Worm (Caenorhabditis elegans): ENCODE data around the gene clec-34.

The clec-34 gene

ce11 chrV:16723744-16724143, 11.8 kb upstream of the clec-34 start, which contains the start of gene nhr-112:
Gene nhr-112, minus strand, starts transcription at chrV:16723844.
- TF ChIP-seq mml-1 (tag; optimal IDR thresholded peaks at IDR 0.05) (no peak), egl-5 (tag; optimal IDR thresholded peaks at IDR 0.05) (no peak), unc-39 (tag; optimal IDR thresholded peaks at IDR 0.05) (no peak), ZK546.5 (tag; optimal IDR thresholded peaks at IDR 0.05) (no peak), sea-2 (GFP tag; optimal IDR thresholded peaks at IDR 0.05) (no peak), nhr-67 (tag; optimal IDR thresholded peaks at IDR 0.05) (no peak), lin-15B (tag; optimal IDR thresholded peaks at IDR 0.05) (no peak), ama-1 (optimal IDR thresholded peaks at IDR 0.05) (no peak), ztf-4 (tag; optimal IDR thresholded peaks at IDR 0.05) (no peak), nhr-25 (tag; optimal IDR thresholded peaks at IDR 0.05) (no peak), nfya-1 (tag; optimal IDR thresholded peaks at IDR 0.05; ENCODE audit: insufficient read depth) (no peak), lsy-12 (tag; optimal IDR thresholded peaks at IDR 0.05) (no peak), ztf-11 (tag; optimal IDR thresholded peaks at IDR 0.05) (no peak), tbx-2 (tag; optimal IDR thresholded peaks at IDR 0.05) (no peak), nhr-28 (tag; optimal IDR thresholded peaks at IDR 0.05) (no peak), nhr-76 (tag; optimal IDR thresholded peaks at IDR 0.05) (no peak), fkh-2 (tag; optimal IDR thresholded peaks at IDR 0.05) (no peak), nhr-11 (tag; optimal IDR thresholded peaks at IDR 0.05) (no peak), elt-3 (tag; optimal IDR thresholded peaks at IDR 0.05) (no peak)

- TF ChIP-seq fkh-10 (GFP tag; optimal IDR thresholded peaks at IDR 0.05) (no peak), pha-4 (tag; optimal IDR thresholded peaks at IDR 0.05) (peak; percentile 73)
Observed at ce11 chrV:16724574-16724973, 11.0 kb upstream of the clec-34 start.

DNA sequence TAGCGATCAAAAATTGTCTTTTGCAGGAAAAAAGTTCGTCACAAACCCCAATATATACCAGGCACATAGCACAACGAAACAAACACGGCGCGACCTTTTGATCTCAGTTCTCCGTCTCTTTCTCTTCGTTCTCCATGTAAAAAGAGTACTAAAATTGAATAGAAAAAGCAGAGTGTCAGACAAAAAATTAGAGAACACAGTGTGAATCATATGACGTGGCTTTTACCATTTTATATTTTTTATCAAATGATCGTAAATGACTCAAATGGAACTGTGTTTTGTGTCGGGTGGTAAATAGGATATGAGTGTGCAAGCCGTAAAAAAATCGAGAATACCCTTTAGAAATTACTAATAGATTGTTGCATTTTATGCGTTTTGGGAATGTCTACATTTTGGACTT, 9.6 kb upstream of the clec-34 start:
- peak; percentile 40 for TF ChIP-seq snpc-4 (tag; optimal IDR thresholded peaks at IDR 0.05)
- TF ChIP-seq zag-1 (tag; optimal IDR thresholded peaks at IDR 0.05), result no peak
- no peak for TF ChIP-seq egl-5 (tag; optimal IDR thresholded peaks at IDR 0.05)
- no peak for TF ChIP-seq fkh-10 (GFP tag; optimal IDR thresholded peaks at IDR 0.05)
- no peak for TF ChIP-seq ama-1 (optimal IDR thresholded peaks at IDR 0.05)
- TF ChIP-seq nhr-77 (tag; optimal IDR thresholded peaks at IDR 0.05), result no peak
- no peak for TF ChIP-seq aly-2 (tag; optimal IDR thresholded peaks at IDR 0.05)
- no peak for TF ChIP-seq daf-12 (tag; optimal IDR thresholded peaks at IDR 0.05)
- no peak for TF ChIP-seq ceh-16 (tag; optimal IDR thresholded peaks at IDR 0.05)
- no peak for TF ChIP-seq nhr-25 (tag; optimal IDR thresholded peaks at IDR 0.05)
- no peak for TF ChIP-seq nhr-12 (tag; optimal IDR thresholded peaks at IDR 0.05)
- no peak for TF ChIP-seq lsy-12 (tag; optimal IDR thresholded peaks at IDR 0.05)
- TF ChIP-seq pqm-1 (tag; optimal IDR thresholded peaks at IDR 0.05), result peak; percentile 98
- TF ChIP-seq nhr-76 (tag; optimal IDR thresholded peaks at IDR 0.05), result no peak
- TF ChIP-seq lin-39 (tag; optimal IDR thresholded peaks at IDR 0.05), result no peak
- no peak for TF ChIP-seq unc-62 (GFP tag; optimal IDR thresholded peaks at IDR 0.05)
- TF ChIP-seq R02D3.7 (tag; optimal IDR thresholded peaks at IDR 0.05), result no peak
- no peak for TF ChIP-seq nhr-28 (tag; optimal IDR thresholded peaks at IDR 0.05)
- peak; percentile 86 for TF ChIP-seq elt-2 (tag; optimal IDR thresholded peaks at IDR 0.05)
- no peak for TF ChIP-seq fos-1 (tag; optimal IDR thresholded peaks at IDR 0.05)
- TF ChIP-seq nhr-11 (tag; optimal IDR thresholded peaks at IDR 0.05), result no peak
- TF ChIP-seq ztf-11 (tag; optimal IDR thresholded peaks at IDR 0.05), result no peak
- TF ChIP-seq mdl-1 (tag; optimal IDR thresholded peaks at IDR 0.05), result no peak
- TF ChIP-seq egl-27 (tag; optimal IDR thresholded peaks at IDR 0.05), result no peak
- TF ChIP-seq lin-15B (tag; optimal IDR thresholded peaks at IDR 0.05), result no peak
- TF ChIP-seq ceh-82 (tag; optimal IDR thresholded peaks at IDR 0.05), result no peak
- TF ChIP-seq hmg-11 (tag; optimal IDR thresholded peaks at IDR 0.05), result no peak
- no peak for TF ChIP-seq ztf-4 (tag; optimal IDR thresholded peaks at IDR 0.05)
- peak; percentile 79 for TF ChIP-seq jun-1 (tag; optimal IDR thresholded peaks at IDR 0.05)
- peak; percentile 87 for TF ChIP-seq pha-4 (tag; optimal IDR thresholded peaks at IDR 0.05)
- TF ChIP-seq eor-1 (tag; optimal IDR thresholded peaks at IDR 0.05), result no peak

DNA sequence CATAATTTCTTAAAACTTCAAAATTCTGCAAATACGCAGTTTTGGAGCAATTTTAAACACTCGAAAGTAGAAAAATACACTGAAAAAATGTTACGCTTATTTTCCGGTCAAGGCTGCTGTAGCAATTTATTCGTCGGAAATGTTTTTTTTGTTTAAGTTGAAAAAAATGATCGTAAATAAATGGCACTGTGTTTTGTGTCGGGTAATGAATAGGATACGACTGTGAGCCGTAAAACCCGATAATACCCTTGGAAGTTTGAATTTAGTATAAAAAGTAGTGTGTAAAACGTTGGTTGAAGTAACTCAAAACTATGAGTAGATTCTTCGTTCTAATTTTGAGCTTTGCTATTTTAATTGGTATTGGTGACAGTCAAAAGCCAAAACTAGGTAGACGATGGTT, 8.7 kb upstream of the clec-34 start, which contains the start of gene T25E12.14:
T25E12.14 (plus strand) TSS at position 301 of the 400 bp plus-strand sequence.
- no peak for TF ChIP-seq ztf-4 (tag; optimal IDR thresholded peaks at IDR 0.05)
- no peak for TF ChIP-seq fkh-2 (tag; optimal IDR thresholded peaks at IDR 0.05)
- no peak for TF ChIP-seq jun-1 (tag; optimal IDR thresholded peaks at IDR 0.05)
- TF ChIP-seq nhr-77 (tag; optimal IDR thresholded peaks at IDR 0.05), result no peak
- no peak for TF ChIP-seq nhr-43 (tag; optimal IDR thresholded peaks at IDR 0.05; ENCODE audit: poor library complexity, severe bottlenecking)
- TF ChIP-seq nhr-23 (tag; optimal IDR thresholded peaks at IDR 0.05), result no peak
- no peak for TF ChIP-seq mml-1 (tag; optimal IDR thresholded peaks at IDR 0.05)
- no peak for TF ChIP-seq fos-1 (tag; optimal IDR thresholded peaks at IDR 0.05)
- no peak for TF ChIP-seq pqm-1 (tag; optimal IDR thresholded peaks at IDR 0.05)
- TF ChIP-seq nhr-237 (tag; optimal IDR thresholded peaks at IDR 0.05), result no peak
- TF ChIP-seq ceh-16 (tag; optimal IDR thresholded peaks at IDR 0.05), result no peak
- TF ChIP-seq ZK546.5 (tag; optimal IDR thresholded peaks at IDR 0.05), result no peak
- no peak for TF ChIP-seq sea-2 (GFP tag; optimal IDR thresholded peaks at IDR 0.05)

Measured in whole organism, L3 larva.